Worm (Caenorhabditis elegans) whole organism, midembryonic: ENCODE data around the gene mom-1.

ENCODE experiments used
- T22C8.4 ChIP-seq: fragments of 200-800 bp; sonication (Bioruptor generic); IDR thresholded peaks from 2 replicates; pipeline ENCODE4 v1.3.6; 2022; ENCODE audit warnings: missing genetic modification characterization, missing compliant biosample characterization
- ref-1 ChIP-seq: fragments of 200-800 bp; sonication (Bioruptor generic); conservative IDR thresholded peaks from 2 replicates; pipeline ENCODE4 v1.3.6; 2022; ENCODE audit warnings: missing genetic modification reagents, missing genetic modification characterization, missing compliant biosample characterization

ce11 chrX:6337951-6338350, 45.0 kb downstream of the mom-1 start, which contains the start of gene C03B1.13:
- TF ChIP-seq T22C8.4 (GFP tag; lab: Robert Waterston, UW) (no peak), ref-1 (GFP tag; lab: Robert Waterston, UW) (no peak)
